Worm (Caenorhabditis elegans) whole organism, mixed stage, embryonic: ENCODE data around the gene K08B5.1.

Source experiments
- M03D4.4 ChIP-seq: sonication (generic microtip); optimal IDR thresholded peaks from 2 replicates; lab custom pipeline; 2017; ENCODE audit warnings: mild to moderate bottlenecking, missing genetic modification characterization, missing compliant biosample characterization
- bed-3 ChIP-seq: fragments of 200-800 bp; sonication (Bioruptor generic); optimal IDR thresholded peaks from 3 replicates; lab custom pipeline; 2018; ENCODE audit warnings: mild to moderate bottlenecking, missing genetic modification characterization, moderate library complexity, missing compliant biosample characterization
- blmp-1 ChIP-seq: fragments of 150-350 bp; optimal IDR thresholded peaks from 2 replicates; lab custom pipeline; 2014; ENCODE audit warnings: missing biosample characterization, missing genetic modification characterization
- ceh-39 ChIP-seq: fragments of 150-350 bp; optimal IDR thresholded peaks from 2 replicates; lab custom pipeline; 2014; ENCODE audit warnings: missing biosample characterization, missing genetic modification characterization
- ceh-43 ChIP-seq: fragments of 200-800 bp; sonication (Bioruptor generic); optimal IDR thresholded peaks from 2 replicates; lab custom pipeline; 2018; ENCODE audit warnings: mild to moderate bottlenecking, missing genetic modification characterization, moderate library complexity, missing compliant biosample characterization
- ceh-83 ChIP-seq: fragments of 200-800 bp; sonication (Bioruptor generic); optimal IDR thresholded peaks from 2 replicates; lab custom pipeline; 2018; ENCODE audit warnings: mild to moderate bottlenecking, missing genetic modification characterization, missing compliant biosample characterization
- cnd-1 ChIP-seq: fragments of 200-800 bp; sonication (Bioruptor generic); optimal IDR thresholded peaks from 2 replicates; lab custom pipeline; 2018; ENCODE audit warnings: mild to moderate bottlenecking, missing genetic modification characterization, missing compliant biosample characterization
- drap-1 ChIP-seq: fragments of 200-800 bp; sonication (Bioruptor generic); optimal IDR thresholded peaks from 3 replicates; lab custom pipeline; 2018; ENCODE audit warnings: mild to moderate bottlenecking, missing genetic modification characterization, missing compliant biosample characterization
- flh-1 ChIP-seq: fragments of 200-800 bp; sonication (Bioruptor generic); optimal IDR thresholded peaks from 2 replicates; lab custom pipeline; 2018; ENCODE audit warnings: mild to moderate bottlenecking, missing genetic modification characterization, moderate library complexity, missing compliant biosample characterization
- ham-2 ChIP-seq: fragments of 200-800 bp; sonication (Bioruptor generic); optimal IDR thresholded peaks from 2 replicates; lab custom pipeline; 2018; ENCODE audit warnings: mild to moderate bottlenecking, missing genetic modification characterization, missing compliant biosample characterization
- hlh-1 ChIP-seq: fragments of 150-350 bp; optimal IDR thresholded peaks from 2 replicates; lab custom pipeline; 2014; ENCODE audit warnings: missing biosample characterization, missing genetic modification reagents, missing genetic modification characterization
- lin-13 ChIP-seq: fragments of 150-350 bp; optimal IDR thresholded peaks from 2 replicates; lab custom pipeline; 2014; ENCODE audit warnings: missing biosample characterization, missing genetic modification characterization
- lsy-2 ChIP-seq: fragments of 150-350 bp; optimal IDR thresholded peaks from 2 replicates; lab custom pipeline; 2014; ENCODE audit warnings: missing biosample characterization, missing genetic modification characterization
- mab-5 ChIP-seq: fragments of 150-350 bp; optimal IDR thresholded peaks from 2 replicates; lab custom pipeline; 2014; ENCODE audit warnings: missing biosample characterization, missing genetic modification characterization
- mep-1 ChIP-seq: fragments of 150-350 bp; optimal IDR thresholded peaks from 2 replicates; lab custom pipeline; 2017; ENCODE audit warnings: missing biosample characterization, missing genetic modification reagents, missing genetic modification characterization, inconsistent platforms
- nhr-12 ChIP-seq: fragments of 150-350 bp; optimal IDR thresholded peaks from 2 replicates; lab custom pipeline; 2014; ENCODE audit warnings: missing biosample characterization, missing genetic modification characterization
- nhr-2 ChIP-seq: fragments of 150-350 bp; optimal IDR thresholded peaks from 2 replicates; lab custom pipeline; 2014; ENCODE audit warnings: missing biosample characterization, missing genetic modification characterization
- nhr-237 ChIP-seq: fragments of 150-350 bp; optimal IDR thresholded peaks from 2 replicates; lab custom pipeline; 2014; ENCODE audit warnings: missing biosample characterization, missing genetic modification characterization
- nhr-28 ChIP-seq: fragments of 150-350 bp; optimal IDR thresholded peaks from 2 replicates; lab custom pipeline; 2014; ENCODE audit warnings: missing biosample characterization, missing genetic modification characterization
- nhr-76 ChIP-seq: sonication (generic microtip); optimal IDR thresholded peaks from 2 replicates; lab custom pipeline; 2017; ENCODE audit warnings: missing biosample characterization, missing genetic modification characterization
- sem-2 ChIP-seq: fragments of 200-800 bp; sonication (Bioruptor generic); optimal IDR thresholded peaks from 2 replicates; lab custom pipeline; 2018; ENCODE audit warnings: mild to moderate bottlenecking, missing genetic modification characterization, missing compliant biosample characterization
- snpc-4 ChIP-seq: fragments of 150-350 bp; optimal IDR thresholded peaks from 2 replicates; lab custom pipeline; 2014; ENCODE audit warnings: missing biosample characterization, missing genetic modification characterization
- tbx-8 ChIP-seq: fragments of 200-800 bp; sonication (Bioruptor generic); optimal IDR thresholded peaks from 2 replicates; lab custom pipeline; 2018; ENCODE audit warnings: mild to moderate bottlenecking, missing genetic modification characterization, moderate library complexity, missing compliant biosample characterization
- unc-120 ChIP-seq: sonication (generic microtip); optimal IDR thresholded peaks from 2 replicates; lab custom pipeline; 2017; ENCODE audit warnings: missing genetic modification characterization, missing compliant biosample characterization; ENCODE audit not compliant: poor library complexity, severe bottlenecking
- unc-39 ChIP-seq: fragments of 150-350 bp; optimal IDR thresholded peaks from 2 replicates; lab custom pipeline; 2014; ENCODE audit warnings: missing biosample characterization, missing genetic modification characterization
- unc-62 ChIP-seq: fragments of 150-350 bp; optimal IDR thresholded peaks from 2 replicates; lab custom pipeline; 2014; ENCODE audit warnings: missing biosample characterization, missing genetic modification reagents, missing genetic modification characterization
- zip-8 ChIP-seq: fragments of 150-350 bp; optimal IDR thresholded peaks from 2 replicates; lab custom pipeline; 2014; ENCODE audit warnings: missing biosample characterization, missing genetic modification characterization
- ztf-11 ChIP-seq: fragments of 150-350 bp; optimal IDR thresholded peaks from 2 replicates; lab custom pipeline; 2014; ENCODE audit warnings: missing biosample characterization, missing genetic modification characterization

The K08B5.1 gene

DNA sequence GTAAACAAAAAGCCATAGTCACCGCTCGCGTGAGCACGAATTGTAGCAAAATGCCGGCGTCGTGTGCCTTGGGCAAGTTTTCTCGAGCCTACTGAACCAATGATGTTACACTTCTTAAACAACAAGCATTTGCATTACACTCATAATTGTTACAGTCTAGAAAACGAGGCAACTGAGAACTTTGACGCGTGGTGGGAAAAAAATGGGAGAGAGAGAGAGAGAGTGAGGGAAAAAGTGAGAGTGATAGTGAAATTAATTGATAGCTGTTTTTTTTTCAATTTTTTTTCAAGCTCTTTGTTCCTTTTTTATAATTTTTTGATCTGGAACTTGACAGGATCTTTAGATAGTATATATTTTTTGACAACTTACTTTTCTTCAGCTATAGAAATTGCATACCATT, 23.0 kb upstream of the K08B5.1 start:
- TF ChIP-seq ceh-83 (GFP tag; lab: Kevin White, UChicago) (no peak), hlh-1 (tag; lab: Kevin White, UChicago) (peak; percentile 73)
- TF ChIP-seq, all 35 proteins: peak for 1

DNA sequence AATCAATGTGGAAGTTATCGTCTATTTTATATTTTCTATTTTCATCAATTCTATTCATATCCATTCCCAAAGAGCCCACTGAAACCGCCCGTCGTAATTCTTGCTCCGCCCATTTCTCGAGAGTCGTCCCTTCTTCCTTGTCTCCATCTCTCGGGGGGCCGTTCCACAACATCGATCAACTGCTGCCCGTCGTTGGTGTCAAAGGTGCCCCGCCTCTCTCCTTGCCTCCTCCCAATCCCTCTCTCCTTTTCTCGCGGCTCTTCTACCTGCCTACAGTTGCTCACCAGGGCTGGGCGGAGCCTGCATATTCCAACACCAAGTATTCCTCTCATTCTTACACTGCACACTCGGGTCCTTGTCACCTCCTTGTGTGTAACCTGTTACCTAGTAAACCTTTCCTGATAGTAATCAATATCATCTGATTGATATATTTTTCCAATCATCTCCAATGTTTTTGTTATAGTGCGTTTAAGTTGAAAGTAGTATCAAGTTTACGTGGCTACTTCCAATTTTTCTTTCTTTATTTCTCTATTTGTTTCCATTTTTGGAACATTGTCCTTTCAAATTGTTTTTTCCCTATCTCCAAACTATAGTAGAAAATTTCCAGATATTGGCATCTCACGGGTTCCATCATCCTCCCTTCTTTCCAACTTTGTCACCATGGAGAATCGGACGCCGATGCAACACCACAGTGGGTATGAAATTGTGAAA, 21.8 kb upstream of the K08B5.1 start, which contains the start of gene pat-9:
TSS of gene pat-9 (plus strand) at position 661 of the 711 bp plus-strand sequence.
- TF ChIP-seq nhr-2 (tag; lab: Kevin White, UChicago) = no peak
- no peak for TF ChIP-seq blmp-1 (tag; lab: Kevin White, UChicago)
- TF ChIP-seq tbx-8 (GFP tag; lab: Kevin White, UChicago) = no peak
- no peak for TF ChIP-seq snpc-4 (tag; lab: Kevin White, UChicago)
- TF ChIP-seq hlh-1 (tag; lab: Kevin White, UChicago) = peak; percentile 78
- TF ChIP-seq M03D4.4 (tag; lab: Kevin White, UChicago) = peak; percentile 32
- no peak for TF ChIP-seq nhr-12 (tag; lab: Kevin White, UChicago)
- peak; percentile 68 for TF ChIP-seq unc-120 (tag; lab: Kevin White, UChicago)
- TF ChIP-seq flh-1 (GFP tag; lab: Kevin White, UChicago) = no peak
- no peak for TF ChIP-seq ztf-11 (tag; lab: Kevin White, UChicago)
- no peak for TF ChIP-seq ceh-39 (tag; lab: Kevin White, UChicago)
- no peak for TF ChIP-seq nhr-237 (tag; lab: Kevin White, UChicago)
- no peak for TF ChIP-seq drap-1 (GFP tag; lab: Kevin White, UChicago)

DNA sequence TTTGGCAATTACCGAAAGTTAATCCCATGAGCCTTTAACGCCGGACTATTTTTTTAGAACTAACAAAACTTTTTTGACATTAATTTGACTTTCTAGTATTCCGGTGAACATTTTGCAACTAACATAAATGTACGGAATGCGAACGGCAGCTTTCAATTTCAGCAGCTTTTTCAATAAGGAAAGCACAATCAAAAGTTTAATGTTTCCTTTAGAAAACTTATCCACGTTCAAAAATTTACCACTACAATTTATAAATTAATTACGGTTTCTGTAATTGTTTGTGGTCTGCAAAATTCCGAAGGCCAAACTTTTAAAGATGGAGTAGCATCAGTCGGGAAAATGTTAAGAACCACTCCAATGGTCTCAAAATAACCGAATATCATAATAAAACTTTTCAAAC, 17.9 kb upstream of the K08B5.1 start, which contains the start of gene osm-1:
TSS of gene osm-1 (plus strand) at position 301 of the 400 bp plus-strand sequence.
- TF ChIP-seq lin-13 (tag; lab: Kevin White, UChicago) (no peak), bed-3 (GFP tag; lab: Kevin White, UChicago) (no peak), cnd-1 (tag; lab: Kevin White, UChicago) (no peak), hlh-1 (tag; lab: Kevin White, UChicago) (no peak), nhr-12 (tag; lab: Kevin White, UChicago) (no peak), mab-5 (tag; lab: Kevin White, UChicago) (no peak), tbx-8 (GFP tag; lab: Kevin White, UChicago) (no peak), drap-1 (GFP tag; lab: Kevin White, UChicago) (no peak), blmp-1 (tag; lab: Kevin White, UChicago) (no peak), ceh-43 (GFP tag; lab: Kevin White, UChicago) (no peak), snpc-4 (tag; lab: Kevin White, UChicago) (no peak), ceh-39 (tag; lab: Kevin White, UChicago) (no peak), ham-2 (GFP tag; lab: Kevin White, UChicago) (no peak), sem-2 (GFP tag; lab: Kevin White, UChicago) (no peak), ceh-83 (GFP tag; lab: Kevin White, UChicago) (no peak)

DNA sequence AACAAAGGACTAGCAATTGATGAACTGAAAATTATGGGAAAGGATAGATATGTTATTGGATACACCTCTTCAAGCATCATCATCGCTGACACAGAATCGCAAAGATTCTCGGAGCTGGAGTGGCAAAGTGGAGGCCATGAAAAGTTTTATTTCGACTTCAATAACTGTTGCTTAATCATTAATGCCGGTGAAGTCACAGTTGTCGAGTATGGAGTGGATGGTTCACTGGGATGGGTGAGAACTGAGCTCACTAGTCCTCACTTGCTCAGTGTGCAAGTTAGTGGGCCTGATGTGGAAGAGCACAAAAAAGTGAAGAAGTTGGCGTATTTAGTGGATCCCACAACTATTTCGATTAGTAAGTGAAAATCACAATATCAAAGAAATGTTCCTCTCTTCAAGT, 14.3 kb upstream of the K08B5.1 start:
- no peak for TF ChIP-seq ztf-11 (tag; lab: Kevin White, UChicago)
- no peak for TF ChIP-seq blmp-1 (tag; lab: Kevin White, UChicago)
- TF ChIP-seq ceh-39 (tag; lab: Kevin White, UChicago) = no peak
- TF ChIP-seq nhr-76 (tag; lab: Kevin White, UChicago) = no peak
- TF ChIP-seq unc-39 (tag; lab: Kevin White, UChicago) = no peak
- no peak for TF ChIP-seq nhr-28 (tag; lab: Kevin White, UChicago)
- no peak for TF ChIP-seq lsy-2
- no peak for TF ChIP-seq unc-62 (GFP tag; lab: Kevin White, UChicago)
- TF ChIP-seq unc-120 (tag; lab: Kevin White, UChicago) = no peak
- TF ChIP-seq lin-13 (tag; lab: Kevin White, UChicago) = no peak
- no peak for TF ChIP-seq tbx-8 (GFP tag; lab: Kevin White, UChicago)
- no peak for TF ChIP-seq M03D4.4 (tag; lab: Kevin White, UChicago)

DNA sequence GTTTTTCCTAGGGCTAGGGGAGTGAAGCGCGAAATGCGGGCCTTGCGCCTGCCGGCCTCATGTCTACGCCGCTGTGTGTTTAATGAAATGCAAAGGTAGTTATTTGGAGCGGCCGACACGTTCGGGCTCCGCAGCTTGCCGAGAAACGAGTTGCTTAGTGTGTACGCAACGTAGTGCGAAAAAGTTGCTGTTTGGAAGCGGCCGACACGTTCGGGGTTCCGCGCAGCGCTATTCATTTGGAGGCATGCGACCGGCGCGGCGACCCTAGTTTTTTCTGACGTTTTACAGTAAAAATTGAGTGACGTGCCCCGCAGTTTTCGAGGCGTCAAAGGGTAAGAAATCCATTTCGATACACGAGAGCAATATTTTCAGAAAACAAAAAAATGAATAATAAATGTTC, 12.6 kb upstream of the K08B5.1 start:
- no peak for TF ChIP-seq flh-1 (GFP tag; lab: Kevin White, UChicago)
- TF ChIP-seq mep-1 = no peak
- TF ChIP-seq unc-120 (tag; lab: Kevin White, UChicago) = no peak
- no peak for TF ChIP-seq nhr-237 (tag; lab: Kevin White, UChicago)
- TF ChIP-seq lin-13 (tag; lab: Kevin White, UChicago) = no peak
- no peak for TF ChIP-seq zip-8
- TF ChIP-seq snpc-4 (tag; lab: Kevin White, UChicago) = no peak
- no peak for TF ChIP-seq ham-2 (GFP tag; lab: Kevin White, UChicago)
- TF ChIP-seq lsy-2 = no peak
- no peak for TF ChIP-seq nhr-76 (tag; lab: Kevin White, UChicago)
- no peak for TF ChIP-seq M03D4.4 (tag; lab: Kevin White, UChicago)
